Worm (Caenorhabditis elegans) whole organism, early embryonic: ENCODE data around the gene srz-24.
"Not testable (repeated sequence)": the region's sequence is repeated elsewhere in the genome, so short reads cannot be mapped to it uniquely, and the experiment has no call there.

Experiments used
- B0310.2 ChIP-seq: sonication (generic microtip); optimal IDR thresholded peaks from 2 replicates; lab custom pipeline; 2016; ENCODE audit warnings: mild to moderate bottlenecking, missing genetic modification characterization, missing compliant biosample characterization
- F13C5.2 ChIP-seq: sonication (generic microtip); optimal IDR thresholded peaks from 2 replicates; lab custom pipeline; 2017; ENCODE audit warnings: mild to moderate bottlenecking, missing genetic modification characterization, inconsistent platforms, missing compliant biosample characterization
- aly-1 ChIP-seq: sonication (generic microtip); optimal IDR thresholded peaks from 2 replicates; lab custom pipeline; 2016; ENCODE audit warnings: missing genetic modification characterization, missing compliant biosample characterization
- ama-1 ChIP-seq: fragments of 150-350 bp; optimal IDR thresholded peaks from 2 replicates; lab custom pipeline; 2014
- ceh-13 ChIP-seq: fragments of 200-800 bp; sonication (Bioruptor generic); optimal IDR thresholded peaks from 2 replicates; lab custom pipeline; 2018; ENCODE audit warnings: mild to moderate bottlenecking, missing genetic modification characterization, missing compliant biosample characterization
- ceh-36 ChIP-seq: sonication (generic microtip); optimal IDR thresholded peaks from 2 replicates; lab custom pipeline; 2016; ENCODE audit warnings: missing genetic modification characterization, inconsistent platforms, missing compliant biosample characterization
- ets-7 ChIP-seq: sonication (generic microtip); optimal IDR thresholded peaks from 2 replicates; lab custom pipeline; 2016; ENCODE audit warnings: missing genotype, missing genetic modification characterization, missing compliant biosample characterization
- flt-1 ChIP-seq: fragments of 200-800 bp; sonication (Bioruptor generic); IDR thresholded peaks from 2 replicates; pipeline ENCODE4 v1.3.6; 2022; ENCODE audit warnings: missing genetic modification characterization, missing compliant biosample characterization
- hmbx-1 ChIP-seq: sonication (generic microtip); optimal IDR thresholded peaks from 2 replicates; lab custom pipeline; 2016; ENCODE audit warnings: mild to moderate bottlenecking, missing genetic modification characterization, missing compliant biosample characterization
- hmg-4 ChIP-seq: fragments of 200-800 bp; sonication (Bioruptor generic); optimal IDR thresholded peaks from 2 replicates; lab custom pipeline; 2018; ENCODE audit warnings: mild to moderate bottlenecking, missing genetic modification characterization, missing compliant biosample characterization
- hnd-1 ChIP-seq: sonication (generic microtip); optimal IDR thresholded peaks from 2 replicates; lab custom pipeline; 2016; ENCODE audit warnings: missing genetic modification characterization, missing compliant biosample characterization
- pes-1 ChIP-seq: fragments of 200-800 bp; sonication (Bioruptor generic); IDR thresholded peaks from 2 replicates; pipeline ENCODE4 v1.3.6; 2022; ENCODE audit warnings: missing genetic modification reagents, missing genetic modification characterization, missing compliant biosample characterization
- scrt-1 ChIP-seq: fragments of 200-800 bp; sonication (Bioruptor generic); IDR thresholded peaks from 2 replicates; pipeline ENCODE4 v1.3.6; 2022; ENCODE audit warnings: missing genetic modification characterization, missing compliant biosample characterization
- sea-1 ChIP-seq: fragments of 200-800 bp; sonication (Bioruptor generic); conservative IDR thresholded peaks from 2 replicates; pipeline ENCODE4 v1.3.6; 2022; ENCODE audit warnings: missing genetic modification characterization, missing compliant biosample characterization
- tbx-11 ChIP-seq: fragments of 200-800 bp; sonication (Bioruptor generic); IDR thresholded peaks from 2 replicates; pipeline ENCODE4 v1.3.6; 2022; ENCODE audit warnings: missing genetic modification characterization, missing compliant biosample characterization
- tbx-37 ChIP-seq: fragments of 200-800 bp; sonication (Bioruptor generic); conservative IDR thresholded peaks from 2 replicates; pipeline ENCODE4 v1.3.6; 2022; ENCODE audit warnings: missing genetic modification reagents, missing genetic modification characterization, missing compliant biosample characterization
- tra-4 ChIP-seq: sonication (generic microtip); optimal IDR thresholded peaks from 2 replicates; lab custom pipeline; 2017; ENCODE audit warnings: missing genetic modification characterization, missing compliant biosample characterization

Gene srz-24

ce11 chrIV:4981027-4981426 is at the start of gene srz-24:
Gene srz-24, minus strand, starts transcription at chrIV:4981127.
- TF ChIP-seq tbx-11 (GFP tag; lab: Robert Waterston, UW) = no peak
- TF ChIP-seq F13C5.2 (tag; lab: Kevin White, UChicago) = no peak
- TF ChIP-seq ama-1 (lab: Kevin White, UChicago) = no peak
- TF ChIP-seq sea-1 (GFP tag; lab: Robert Waterston, UW) = no peak
- TF ChIP-seq ceh-36 (tag; lab: Kevin White, UChicago) = no peak
- TF ChIP-seq ceh-13 (GFP tag; lab: Kevin White, UChicago) = no peak
- no peak for TF ChIP-seq scrt-1 (GFP tag; lab: Robert Waterston, UW)
- no peak for TF ChIP-seq aly-1 (tag; lab: Kevin White, UChicago)
- TF ChIP-seq hmbx-1 (tag; lab: Kevin White, UChicago) = no peak
- no peak for TF ChIP-seq tbx-37 (GFP tag; lab: Robert Waterston, UW)
- no peak for TF ChIP-seq tra-4 (tag; lab: Kevin White, UChicago)
- TF ChIP-seq hmg-4 (GFP tag; lab: Kevin White, UChicago) = no peak
- no peak for TF ChIP-seq pes-1 (GFP tag; lab: Robert Waterston, UW)
- TF ChIP-seq hnd-1 (tag; lab: Kevin White, UChicago) = no peak
- no peak for TF ChIP-seq B0310.2 (tag; lab: Kevin White, UChicago)
- no peak for TF ChIP-seq flt-1 (GFP tag; lab: Robert Waterston, UW)
- no peak for TF ChIP-seq ets-7 (tag; lab: Kevin White, UChicago)

- TF ChIP-seq sea-1 (GFP tag; lab: Robert Waterston, UW) = no peak
- no peak for TF ChIP-seq ets-7 (tag; lab: Kevin White, UChicago)
- no peak for TF ChIP-seq ceh-36 (tag; lab: Kevin White, UChicago)
- TF ChIP-seq hnd-1 (tag; lab: Kevin White, UChicago) = no peak
- TF ChIP-seq scrt-1 (GFP tag; lab: Robert Waterston, UW) = no peak
- no peak for TF ChIP-seq hmg-4 (GFP tag; lab: Kevin White, UChicago)
- no peak for TF ChIP-seq hmbx-1 (tag; lab: Kevin White, UChicago)
- no peak for TF ChIP-seq ama-1 (lab: Kevin White, UChicago)
- no peak for TF ChIP-seq flt-1 (GFP tag; lab: Robert Waterston, UW)
- no peak for TF ChIP-seq B0310.2 (tag; lab: Kevin White, UChicago)
- no peak for TF ChIP-seq ceh-13 (GFP tag; lab: Kevin White, UChicago)
- no peak for TF ChIP-seq pes-1 (GFP tag; lab: Robert Waterston, UW)
- no peak for TF ChIP-seq tra-4 (tag; lab: Kevin White, UChicago)
These were observed 48.1 kb upstream of the srz-24 start, which contains the start of the genes best-6 and C09B9.2 for ce11 chrIV:5028978-5029377. Gene best-6, minus strand, starts transcription at chrIV:5029078. Gene C09B9.2, plus strand, starts transcription at chrIV:5029291.

- no peak for TF ChIP-seq ets-7 (tag; lab: Kevin White, UChicago)
- TF ChIP-seq sea-1 (GFP tag; lab: Robert Waterston, UW) = no peak
- no peak for TF ChIP-seq flt-1 (GFP tag; lab: Robert Waterston, UW)
- TF ChIP-seq pes-1 (GFP tag; lab: Robert Waterston, UW) = no peak
- TF ChIP-seq aly-1 (tag; lab: Kevin White, UChicago) = no peak
- no peak for TF ChIP-seq F13C5.2 (tag; lab: Kevin White, UChicago)
- no peak for TF ChIP-seq tra-4 (tag; lab: Kevin White, UChicago)
- TF ChIP-seq scrt-1 (GFP tag; lab: Robert Waterston, UW) = no peak
- no peak for TF ChIP-seq hnd-1 (tag; lab: Kevin White, UChicago)
- TF ChIP-seq hmg-4 (GFP tag; lab: Kevin White, UChicago) = no peak
- TF ChIP-seq hmbx-1 (tag; lab: Kevin White, UChicago) = no peak
- TF ChIP-seq B0310.2 (tag; lab: Kevin White, UChicago) = no peak
- TF ChIP-seq tbx-11 (GFP tag; lab: Robert Waterston, UW) = no peak
- no peak for TF ChIP-seq tbx-37 (GFP tag; lab: Robert Waterston, UW)
These were observed 44.7 kb upstream of the srz-24 start, which contains the start of gene C09B9.85 for ce11 chrIV:5025646-5026045. Gene C09B9.85, minus strand, starts transcription at chrIV:5025746.

- no peak for TF ChIP-seq B0310.2 (tag; lab: Kevin White, UChicago)
- TF ChIP-seq ets-7 (tag; lab: Kevin White, UChicago) = no peak
- no peak for TF ChIP-seq F13C5.2 (tag; lab: Kevin White, UChicago)
- TF ChIP-seq pes-1 (GFP tag; lab: Robert Waterston, UW) = no peak
- TF ChIP-seq tra-4 (tag; lab: Kevin White, UChicago) = no peak
- no peak for TF ChIP-seq hnd-1 (tag; lab: Kevin White, UChicago)
- TF ChIP-seq tbx-37 (GFP tag; lab: Robert Waterston, UW) = no peak
- TF ChIP-seq hmbx-1 (tag; lab: Kevin White, UChicago) = no peak
- no peak for TF ChIP-seq ceh-13 (GFP tag; lab: Kevin White, UChicago)
- no peak for TF ChIP-seq scrt-1 (GFP tag; lab: Robert Waterston, UW)
- TF ChIP-seq ama-1 (lab: Kevin White, UChicago) = no peak
- no peak for TF ChIP-seq tbx-11 (GFP tag; lab: Robert Waterston, UW)
These were observed 39.6 kb upstream of the srz-24 start, which contains the start of gene T28H11.8 for ce11 chrIV:5020533-5020932. Gene T28H11.8, minus strand, starts transcription at chrIV:5020633.

- TF ChIP-seq hnd-1, aly-1, ets-7 (tag; lab: Kevin White, UChicago): not testable (repeated sequence)
These were observed 36.1 kb upstream of the srz-24 start, which contains the start of gene T28H11.7 for ce11 chrIV:5017075-5017474. Gene T28H11.7, minus strand, starts transcription at chrIV:5017175.

ce11 chrIV:5016461-5016860 is 35.5 kb upstream of the srz-24 start, which contains the start of gene ssq-4:
Gene ssq-4, plus strand, starts transcription at chrIV:5016479.
- not testable (repeated sequence) for TF ChIP-seq ceh-36 (tag; lab: Kevin White, UChicago); pes-1 (GFP tag; lab: Robert Waterston, UW); ama-1 (lab: Kevin White, UChicago)

- TF ChIP-seq B0310.2 (tag; lab: Kevin White, UChicago) (no peak), ceh-36 (tag; lab: Kevin White, UChicago) (no peak), ceh-13 (GFP tag; lab: Kevin White, UChicago) (no peak), tra-4 (tag; lab: Kevin White, UChicago) (no peak), tbx-37 (GFP tag; lab: Robert Waterston, UW) (no peak), pes-1 (GFP tag; lab: Robert Waterston, UW) (no peak), hnd-1 (tag; lab: Kevin White, UChicago) (no peak), ama-1 (lab: Kevin White, UChicago) (no peak), ets-7 (tag; lab: Kevin White, UChicago) (no peak), aly-1 (tag; lab: Kevin White, UChicago) (no peak), flt-1 (GFP tag; lab: Robert Waterston, UW) (no peak), scrt-1 (GFP tag; lab: Robert Waterston, UW) (no peak), tbx-11 (GFP tag; lab: Robert Waterston, UW) (no peak), hmbx-1 (tag; lab: Kevin White, UChicago) (no peak), F13C5.2 (tag; lab: Kevin White, UChicago) (no peak), sea-1 (GFP tag; lab: Robert Waterston, UW) (no peak), hmg-4 (GFP tag; lab: Kevin White, UChicago) (no peak)
These were observed 31.3 kb upstream of the srz-24 start, which contains the start of gene srm-1 for ce11 chrIV:5012241-5012640. Gene srm-1, plus strand, starts transcription at chrIV:5012541.
